Fruit fly (Drosophila melanogaster): ENCODE measurements around the gene Oseg5.

Oseg5 gene

dm6 chr2L:20852092-20852628, 16.5 kb upstream of the Oseg5 start, which contains the start of gene twit:
twit (plus strand) TSS chr2L:20852578.
- no peak for TF ChIP-seq topi (GFP tag; optimal IDR thresholded peaks at IDR 0.05)
- no peak for TF ChIP-seq CG9139 (GFP tag; optimal IDR thresholded peaks at IDR 0.05)
- no peak for TF ChIP-seq Hr39 (GFP tag; optimal IDR thresholded peaks at IDR 0.05)
- TF ChIP-seq dac (GFP tag; optimal IDR thresholded peaks at IDR 0.05): no peak
- no peak for TF ChIP-seq CG34406 (GFP tag; optimal IDR thresholded peaks at IDR 0.05)
- TF ChIP-seq CG10669 (GFP tag; optimal IDR thresholded peaks at IDR 0.05): no peak
- TF ChIP-seq ss (GFP tag; optimal IDR thresholded peaks at IDR 0.05): no peak
- TF ChIP-seq CG6276 (GFP tag; optimal IDR thresholded peaks at IDR 0.05): no peak
- TF ChIP-seq CG11902 (GFP tag; optimal IDR thresholded peaks at IDR 0.05): no peak
- TF ChIP-seq Sox15 (GFP tag; optimal IDR thresholded peaks at IDR 0.05): no peak
- no peak for TF ChIP-seq CG15336 (GFP tag; IDR thresholded peaks at IDR 0.05)
- TF ChIP-seq Blimp-1 (GFP tag; optimal IDR thresholded peaks at IDR 0.05): no peak

DNA sequence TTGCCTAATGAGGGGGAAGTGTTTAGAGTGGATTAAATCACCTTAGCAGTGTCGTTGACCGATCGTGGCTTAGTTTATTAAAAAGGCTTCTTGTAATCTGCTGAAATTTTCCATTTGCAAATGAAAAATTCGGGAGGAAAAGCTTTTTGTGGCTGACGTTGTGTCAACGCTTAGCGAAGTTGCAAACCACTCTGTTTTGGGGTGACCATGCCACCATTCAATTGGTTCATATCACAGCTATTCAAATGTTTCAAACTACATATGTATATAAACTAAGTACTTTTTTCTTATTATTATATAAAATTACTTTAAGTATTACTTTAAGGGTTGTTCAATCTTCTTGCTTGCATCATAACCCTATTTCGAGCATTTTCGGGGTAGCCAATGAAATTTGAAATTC, 16.0 kb upstream of the Oseg5 start:
- TF ChIP-seq lz (GFP tag; optimal IDR thresholded peaks at IDR 0.05) (no peak), CG11294 (GFP tag; IDR thresholded peaks at IDR 0.05) (no peak), Eip78C (GFP tag) (peak; percentile 14), salr (GFP tag; optimal IDR thresholded peaks at IDR 0.05) (no peak), acj6 (GFP tag; optimal IDR thresholded peaks at IDR 0.05) (no peak), CG6163 (GFP tag; IDR thresholded peaks at IDR 0.05) (no peak), Sox15 (GFP tag; optimal IDR thresholded peaks at IDR 0.05) (no peak)

dm6 chr2L:20849000-20849399, 13.4 kb upstream of the Oseg5 start, which contains the start of gene CG14402:
CG14402 (plus strand) TSS chr2L:20849300.
- TF ChIP-seq CG6792 (GFP tag; optimal IDR thresholded peaks at IDR 0.05) (no peak), fkh (GFP tag; optimal IDR thresholded peaks at IDR 0.05) (no peak), CG11902 (GFP tag; optimal IDR thresholded peaks at IDR 0.05) (no peak), OdsH (GFP tag; optimal IDR thresholded peaks at IDR 0.05) (no peak), Hr39 (GFP tag; optimal IDR thresholded peaks at IDR 0.05) (no peak), Met (GFP tag; optimal IDR thresholded peaks at IDR 0.05) (no peak), lz (GFP tag; optimal IDR thresholded peaks at IDR 0.05) (no peak), Smox (GFP tag; optimal IDR thresholded peaks at IDR 0.05) (no peak), Eip78C (GFP tag) (no peak), Lpt (GFP tag; optimal IDR thresholded peaks at IDR 0.05) (no peak)

- TF ChIP-seq net (GFP tag; optimal IDR thresholded peaks at IDR 0.05): peak; percentile 4
- TF ChIP-seq achi (GFP tag; optimal IDR thresholded peaks at IDR 0.05): peak; percentile 15
- no peak for TF ChIP-seq Hr38 (GFP tag; optimal IDR thresholded peaks at IDR 0.05)
- TF ChIP-seq salr (GFP tag; optimal IDR thresholded peaks at IDR 0.05): peak in 1 of 2 experiments; percentile 57
- TF ChIP-seq CG8319 (GFP tag; optimal IDR thresholded peaks at IDR 0.05): no peak
- no peak for TF ChIP-seq Sox102F (GFP tag; optimal IDR thresholded peaks at IDR 0.05)
- no peak for TF ChIP-seq dsx (GFP tag; optimal IDR thresholded peaks at IDR 0.05; ENCODE audit: poor library complexity, severe bottlenecking)
- no peak for TF ChIP-seq CG9139 (GFP tag; optimal IDR thresholded peaks at IDR 0.05)
- TF ChIP-seq Met (GFP tag; optimal IDR thresholded peaks at IDR 0.05): no peak
- peak; percentile 51; the same call in 2 of the 3 replicates for TF ChIP-seq CG8119 (GFP tag; IDR thresholded peaks at IDR 0.05)
- no peak for TF ChIP-seq CG6808 (GFP tag; optimal IDR thresholded peaks at IDR 0.05)
- no peak for TF ChIP-seq topi (GFP tag; optimal IDR thresholded peaks at IDR 0.05)
- TF ChIP-seq Gug (GFP tag; IDR thresholded peaks at IDR 0.05): no peak
- TF ChIP-seq CG6163 (GFP tag; IDR thresholded peaks at IDR 0.05): no peak
- TF ChIP-seq CG6276 (GFP tag; optimal IDR thresholded peaks at IDR 0.05): peak; percentile 51
- TF ChIP-seq CG10631 (GFP tag; optimal IDR thresholded peaks at IDR 0.05): no peak
- TF ChIP-seq CG32006 (GFP tag; optimal IDR thresholded peaks at IDR 0.05): peak; percentile 72
- no peak for TF ChIP-seq Smox (GFP tag; optimal IDR thresholded peaks at IDR 0.05)
- TF ChIP-seq OdsH (GFP tag; optimal IDR thresholded peaks at IDR 0.05): peak; percentile 25
- no peak for TF ChIP-seq Sox15 (GFP tag; optimal IDR thresholded peaks at IDR 0.05)
- TF ChIP-seq Hr4 (GFP tag; optimal IDR thresholded peaks at IDR 0.05): peak; percentile 69
- no peak for TF ChIP-seq CG10669 (GFP tag; optimal IDR thresholded peaks at IDR 0.05)
- peak; percentile 28 for TF ChIP-seq CG4318 (GFP tag; optimal IDR thresholded peaks at IDR 0.05)
- TF ChIP-seq esn (GFP tag; optimal IDR thresholded peaks at IDR 0.05): no peak
- TF ChIP-seq CG11294 (GFP tag; IDR thresholded peaks at IDR 0.05): no peak
- TF ChIP-seq CG6792 (GFP tag; optimal IDR thresholded peaks at IDR 0.05): no peak
- TF ChIP-seq CG34406 (GFP tag; optimal IDR thresholded peaks at IDR 0.05): no peak
- no peak for TF ChIP-seq acj6 (GFP tag; optimal IDR thresholded peaks at IDR 0.05)
- TF ChIP-seq CG11762 (GFP tag; optimal IDR thresholded peaks at IDR 0.05; ENCODE audit: insufficient read depth): no peak
- peak; percentile 64 for TF ChIP-seq eg (GFP tag; IDR thresholded peaks at IDR 0.05)
- TF ChIP-seq Eip75B (GFP tag; optimal IDR thresholded peaks at IDR 0.05): no peak
- TF ChIP-seq Eip78C (GFP tag): peak; percentile 64
- TF ChIP-seq Lpt (GFP tag; optimal IDR thresholded peaks at IDR 0.05): peak; percentile 11
- TF ChIP-seq spab (GFP tag; optimal IDR thresholded peaks at IDR 0.05): no peak
- TF ChIP-seq Sox14 (GFP tag; optimal IDR thresholded peaks at IDR 0.05): no peak
Measured at dm6 chr2L:20844381-20844780, 8.7 kb upstream of the Oseg5 start.

Data from whole organism, prepupa.